Fruit fly (Drosophila melanogaster): ENCODE data around the gene CG14196.

CG14196 gene

DNA sequence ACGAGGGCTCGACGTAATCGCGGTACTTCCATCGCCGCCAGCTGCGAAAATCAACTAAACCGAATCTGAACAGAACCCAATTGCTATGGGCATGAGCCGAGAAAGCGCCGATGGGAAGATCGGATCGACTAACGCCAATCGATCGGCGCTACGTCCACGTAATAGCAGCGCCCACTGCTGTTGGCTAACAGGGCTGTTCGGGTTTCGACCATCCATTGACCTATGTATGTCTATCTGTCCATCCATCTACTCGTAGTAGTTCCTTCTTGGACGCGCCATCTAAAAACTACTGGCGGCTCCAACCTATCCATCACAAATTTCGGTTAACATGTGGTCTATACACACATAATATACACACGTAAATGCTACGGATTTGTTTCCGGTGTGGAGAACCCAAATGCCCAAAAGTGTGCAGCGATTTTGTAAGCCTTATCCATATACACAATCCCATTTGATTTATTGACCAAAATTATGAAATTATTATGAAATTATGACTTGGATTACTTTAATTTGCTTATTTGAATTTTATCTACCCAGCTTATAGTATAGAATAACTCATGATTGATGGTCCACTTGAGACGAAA, at the start of gene CG14196:
CG14196 (minus strand) TSS at position 51 of the 584 bp plus-strand sequence.
- TF ChIP-seq insv (optimal IDR thresholded peaks at IDR 0.05) (no peak), Sin3A (optimal IDR thresholded peaks at IDR 0.05) (no peak), h (optimal IDR thresholded peaks at IDR 0.05) (no peak), psq (optimal IDR thresholded peaks at IDR 0.05) (no peak), Myc (optimal IDR thresholded peaks at IDR 0.05) (no peak), ttk (optimal IDR thresholded peaks at IDR 0.05) (no peak)

DNA sequence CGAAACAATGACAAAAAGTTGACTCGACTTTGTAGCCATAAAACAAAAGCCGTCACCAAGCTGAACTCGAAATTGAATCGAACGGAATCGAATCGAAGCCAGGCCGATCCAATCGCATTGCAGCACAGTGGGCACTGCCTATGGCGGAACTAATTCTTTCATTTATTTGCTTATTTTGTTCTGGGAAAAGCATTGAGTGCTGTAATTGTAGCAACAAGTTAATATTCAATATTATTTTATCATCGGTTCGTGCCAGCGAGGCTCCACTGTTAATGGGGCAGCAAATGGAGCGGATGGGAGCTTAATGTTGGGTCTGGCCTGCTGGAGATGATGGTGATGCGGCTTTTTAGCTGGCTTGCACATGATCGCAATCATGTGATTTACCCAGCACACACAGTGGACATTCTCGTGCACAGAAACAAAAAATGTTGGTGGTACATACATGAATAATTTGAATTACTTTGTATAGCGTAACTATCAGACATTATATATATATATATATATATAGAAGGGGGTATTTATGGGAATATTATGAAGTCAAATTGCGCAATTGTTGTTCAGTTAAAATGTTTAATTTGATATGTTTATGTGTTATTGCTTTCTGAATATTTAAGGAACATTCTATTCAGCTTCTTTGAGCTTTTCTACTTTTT, 47.8 kb upstream of the CG14196 start:
- no peak for TF ChIP-seq Sin3A (optimal IDR thresholded peaks at IDR 0.05)
- no peak for TF ChIP-seq ttk (optimal IDR thresholded peaks at IDR 0.05)
- TF ChIP-seq h (optimal IDR thresholded peaks at IDR 0.05), result no peak
- TF ChIP-seq Myc (optimal IDR thresholded peaks at IDR 0.05), result no peak
- TF ChIP-seq insv (optimal IDR thresholded peaks at IDR 0.05), result no peak
- no peak for TF ChIP-seq psq (optimal IDR thresholded peaks at IDR 0.05)

- no peak for TF ChIP-seq psq (optimal IDR thresholded peaks at IDR 0.05)
- TF ChIP-seq h (optimal IDR thresholded peaks at IDR 0.05), result no peak
- no peak for TF ChIP-seq ttk (optimal IDR thresholded peaks at IDR 0.05)
- TF ChIP-seq Myc (optimal IDR thresholded peaks at IDR 0.05), result no peak
- no peak for TF ChIP-seq insv (optimal IDR thresholded peaks at IDR 0.05)
- no peak for TF ChIP-seq Sin3A (optimal IDR thresholded peaks at IDR 0.05)
Measured at dm6 chrX:19287784-19288183, 46.1 kb upstream of the CG14196 start.

DNA sequence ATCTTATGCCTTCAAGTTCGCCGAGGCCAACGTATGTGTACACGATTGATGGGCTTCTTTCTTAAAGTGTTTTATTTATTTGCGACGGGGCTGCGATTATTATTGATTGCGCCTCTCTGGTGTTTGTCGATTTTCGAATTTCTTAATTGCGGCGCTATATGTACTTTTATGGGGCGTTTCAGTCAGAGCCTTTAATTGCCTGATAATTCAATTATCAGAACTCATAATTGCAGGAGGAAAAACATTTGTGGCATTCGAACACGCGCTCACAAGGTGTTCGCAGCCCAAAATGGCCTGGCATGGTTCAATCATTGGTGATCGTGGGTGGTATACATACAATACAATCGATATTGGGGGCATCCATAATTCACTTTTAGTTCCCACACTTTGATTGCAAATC, 44.6 kb upstream of the CG14196 start:
- TF ChIP-seq ttk (optimal IDR thresholded peaks at IDR 0.05) (no peak), insv (optimal IDR thresholded peaks at IDR 0.05) (no peak), psq (optimal IDR thresholded peaks at IDR 0.05) (no peak), Myc (optimal IDR thresholded peaks at IDR 0.05) (no peak), Sin3A (optimal IDR thresholded peaks at IDR 0.05) (no peak), h (optimal IDR thresholded peaks at IDR 0.05) (no peak)

DNA sequence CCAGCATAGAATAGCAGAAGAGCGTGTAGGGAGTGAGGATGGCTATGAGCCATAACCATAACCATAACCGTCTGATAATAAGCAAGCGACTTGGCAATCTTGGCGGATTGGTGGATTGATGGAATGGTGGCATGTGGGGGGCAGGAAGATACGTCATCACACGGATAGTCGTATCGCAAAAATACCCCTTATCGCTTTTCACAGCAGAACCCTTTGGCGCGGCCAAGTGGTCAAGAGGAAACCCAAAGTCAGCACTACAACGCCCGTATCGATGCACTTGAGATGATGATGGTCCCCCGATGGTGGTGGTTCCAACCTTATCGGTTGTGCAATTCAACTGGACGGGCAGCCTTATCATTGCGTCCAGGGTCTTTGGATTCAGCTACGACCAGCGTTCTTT, 43.8 kb upstream of the CG14196 start:
- TF ChIP-seq ttk (optimal IDR thresholded peaks at IDR 0.05) (no peak), h (optimal IDR thresholded peaks at IDR 0.05) (no peak), insv (optimal IDR thresholded peaks at IDR 0.05) (no peak), Myc (optimal IDR thresholded peaks at IDR 0.05) (no peak), Sin3A (optimal IDR thresholded peaks at IDR 0.05) (no peak), psq (optimal IDR thresholded peaks at IDR 0.05) (no peak)

DNA sequence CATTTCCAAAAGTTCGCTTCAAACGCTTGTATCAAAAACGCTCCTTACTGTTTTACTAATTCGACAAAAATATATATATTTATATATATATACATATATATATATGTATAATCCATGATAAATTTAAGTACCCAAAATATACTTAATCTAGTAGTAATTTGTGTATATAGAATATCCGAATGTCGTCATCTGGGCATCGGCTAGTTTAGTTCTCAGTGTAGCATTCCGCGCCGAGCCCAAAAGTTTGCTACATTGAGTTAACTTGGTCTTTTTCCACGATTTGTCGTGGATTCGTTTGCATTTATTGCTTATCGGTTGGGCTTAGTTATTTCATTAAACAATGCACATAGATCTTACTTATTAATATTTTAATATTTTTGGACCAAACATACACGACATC, 39.6 kb upstream of the CG14196 start:
- no peak for TF ChIP-seq psq (optimal IDR thresholded peaks at IDR 0.05)
- no peak for TF ChIP-seq Myc (optimal IDR thresholded peaks at IDR 0.05)
- TF ChIP-seq ttk (optimal IDR thresholded peaks at IDR 0.05), result no peak
- no peak for TF ChIP-seq insv (optimal IDR thresholded peaks at IDR 0.05)
- TF ChIP-seq Sin3A (optimal IDR thresholded peaks at IDR 0.05), result no peak

dm6 chrX:19280685-19281084, 39.0 kb upstream of the CG14196 start:
- no peak for TF ChIP-seq Myc (optimal IDR thresholded peaks at IDR 0.05)
- TF ChIP-seq insv (optimal IDR thresholded peaks at IDR 0.05), result no peak
- TF ChIP-seq psq (optimal IDR thresholded peaks at IDR 0.05), result no peak
- no peak for TF ChIP-seq Sin3A (optimal IDR thresholded peaks at IDR 0.05)
- no peak for TF ChIP-seq ttk (optimal IDR thresholded peaks at IDR 0.05)
- no peak for TF ChIP-seq h (optimal IDR thresholded peaks at IDR 0.05)

DNA sequence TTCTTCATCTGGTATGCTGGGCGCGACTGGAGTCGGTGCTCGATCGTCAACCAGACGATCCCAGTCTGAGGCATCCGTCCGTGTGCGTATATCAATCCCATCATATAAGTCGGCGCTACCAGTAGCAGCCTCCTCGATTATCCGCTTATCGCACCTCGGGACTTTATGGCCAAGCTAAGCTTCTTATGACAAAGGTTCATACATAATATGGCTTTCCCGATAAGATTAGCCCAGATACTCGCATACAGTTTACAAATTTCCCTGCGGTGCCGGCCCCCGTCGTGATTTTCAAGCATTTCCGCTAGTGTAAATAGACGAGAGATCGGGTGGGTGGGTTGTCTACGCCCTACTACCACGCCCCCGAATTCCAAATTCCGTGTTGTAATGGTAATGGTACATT, 38.6 kb upstream of the CG14196 start, which contains the start of gene CG8028:
CG8028 (minus strand) TSS at position 101 of the 400 bp plus-strand sequence.
- TF ChIP-seq h (optimal IDR thresholded peaks at IDR 0.05), result no peak
- no peak for TF ChIP-seq Sin3A (optimal IDR thresholded peaks at IDR 0.05)
- TF ChIP-seq insv (optimal IDR thresholded peaks at IDR 0.05), result no peak
- no peak for TF ChIP-seq psq (optimal IDR thresholded peaks at IDR 0.05)
- no peak for TF ChIP-seq ttk (optimal IDR thresholded peaks at IDR 0.05)
- TF ChIP-seq Myc (optimal IDR thresholded peaks at IDR 0.05), result no peak

dm6 chrX:19278395-19278794, 36.8 kb upstream of the CG14196 start:
- TF ChIP-seq psq (optimal IDR thresholded peaks at IDR 0.05), result no peak
- TF ChIP-seq insv (optimal IDR thresholded peaks at IDR 0.05), result no peak
- TF ChIP-seq h (optimal IDR thresholded peaks at IDR 0.05), result no peak

dm6 chrX:19276489-19277117, 35.0 kb upstream of the CG14196 start, which contains the start of the genes CG32537 and CG32536:
CG32537 (minus strand) TSS chrX:19276539.
CG32536 (minus strand) TSS chrX:19276898.
- TF ChIP-seq ttk (optimal IDR thresholded peaks at IDR 0.05) (no peak), insv (optimal IDR thresholded peaks at IDR 0.05) (no peak), h (optimal IDR thresholded peaks at IDR 0.05) (no peak), Sin3A (optimal IDR thresholded peaks at IDR 0.05) (no peak), psq (optimal IDR thresholded peaks at IDR 0.05) (no peak)

DNA sequence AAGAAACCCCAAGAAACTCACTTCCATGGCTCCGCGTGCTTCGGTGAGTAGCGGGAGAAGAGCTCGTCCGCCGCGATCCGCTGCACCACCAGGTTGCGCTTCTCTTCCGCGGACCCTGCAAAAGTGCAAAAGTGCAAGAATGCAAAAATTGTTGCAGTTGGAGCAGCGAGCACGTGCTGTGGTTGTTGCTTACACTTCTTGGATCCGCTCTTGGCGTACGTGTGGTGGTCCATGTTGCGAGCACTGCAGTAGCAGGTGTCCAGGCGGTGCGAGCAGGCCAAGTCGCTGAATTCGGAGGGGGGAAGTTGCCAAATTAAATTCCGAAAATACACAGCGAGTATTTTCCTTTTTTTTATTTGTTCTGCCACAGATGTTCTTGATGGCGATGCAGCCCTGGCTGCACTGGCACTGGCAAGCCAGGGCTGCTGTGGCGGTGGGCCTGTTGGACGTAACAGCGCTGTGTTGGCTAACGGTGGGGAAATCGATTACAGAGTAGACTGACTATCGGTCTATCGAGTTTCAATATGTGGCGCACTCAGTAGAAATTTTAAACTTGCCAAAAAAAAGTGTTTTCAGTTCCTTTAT, 26.9 kb upstream of the CG14196 start, which contains the start of gene CG8010:
CG8010 (minus strand) TSS at position 413 of the 585 bp plus-strand sequence.
- TF ChIP-seq Sin3A (optimal IDR thresholded peaks at IDR 0.05), result no peak
- no peak for TF ChIP-seq insv (optimal IDR thresholded peaks at IDR 0.05)
- no peak for TF ChIP-seq h (optimal IDR thresholded peaks at IDR 0.05)
- no peak for TF ChIP-seq psq (optimal IDR thresholded peaks at IDR 0.05)
- TF ChIP-seq ttk (optimal IDR thresholded peaks at IDR 0.05), result no peak
- no peak for TF ChIP-seq Myc (optimal IDR thresholded peaks at IDR 0.05)
